Worm (Caenorhabditis elegans) whole organism, L1 larva: ENCODE measurements around the gene cyp-42A1.

Experiments
- F16B12.6 ChIP-seq: fragments of 150-350 bp; optimal IDR thresholded peaks from 2 replicates; lab custom pipeline; 2014; ENCODE audit warnings: missing biosample characterization, missing genetic modification characterization
- Y116A8C.19 ChIP-seq: sonication (generic microtip); optimal IDR thresholded peaks from 2 replicates; lab custom pipeline; 2016; ENCODE audit warnings: missing compliant biosample characterization, missing genetic modification characterization, borderline replicate concordance
- ama-1 ChIP-seq: fragments of 150-350 bp; optimal IDR thresholded peaks from 2 replicates; lab custom pipeline; 2014
- blmp-1 ChIP-seq: fragments of 150-350 bp; optimal IDR thresholded peaks from 2 replicates; lab custom pipeline; 2014; ENCODE audit warnings: missing biosample characterization, missing genetic modification characterization
- ceh-8 ChIP-seq: fragments of 200-800 bp; sonication (Bioruptor generic); optimal IDR thresholded peaks from 2 replicates; lab custom pipeline; 2018; ENCODE audit warnings: mild to moderate bottlenecking, missing genetic modification characterization, moderate library complexity, missing compliant biosample characterization
- ces-1 ChIP-seq: fragments of 150-350 bp; optimal IDR thresholded peaks from 2 replicates; lab custom pipeline; 2014; ENCODE audit warnings: missing biosample characterization, missing genetic modification reagents, missing genetic modification characterization
- dpl-1 ChIP-seq, 3 experiments: fragments of 150-350 bp in 2 of 3; sonication (generic microtip) in 1 of 3; optimal IDR thresholded peaks; 2 replicates each; lab custom pipeline; 2014 to 2017; ENCODE audit warnings: missing biosample characterization in 3 of 3, missing genetic modification characterization in 3 of 3, missing genetic modification reagents in 3 of 3
- efl-1 ChIP-seq, 4 experiments: fragments of 150-350 bp; optimal IDR thresholded peaks in 3 of 4; peaks in 1 of 4; 1 replicate in 1 of 4; 2 replicates in 3 of 4; lab custom pipeline; 2014; ENCODE audit warnings: missing biosample characterization in 2 of 4, missing genetic modification characterization in 2 of 4, missing genetic modification reagents in 2 of 4
- elt-2 ChIP-seq: sonication (generic microtip); optimal IDR thresholded peaks from 2 replicates; lab custom pipeline; 2016; ENCODE audit warnings: missing genetic modification characterization, mild to moderate bottlenecking, inconsistent platforms, missing compliant biosample characterization, missing genetic modification reagents
- elt-3 ChIP-seq, 6 experiments: fragments of 150-350 bp in 1 of 6; sonication (generic microtip); optimal IDR thresholded peaks; 2 replicates each; lab custom pipeline; 2017 to 2018; ENCODE audit warnings: missing biosample characterization in 6 of 6, missing genetic modification characterization in 6 of 6, inconsistent platforms in 1 of 6
- fkh-4 ChIP-seq: sonication (generic microtip); optimal IDR thresholded peaks from 2 replicates; lab custom pipeline; 2016; ENCODE audit warnings: missing compliant biosample characterization, missing genetic modification characterization, borderline replicate concordance
- jun-1 ChIP-seq: fragments of 150-350 bp; optimal IDR thresholded peaks from 2 replicates; lab custom pipeline; 2014; ENCODE audit warnings: missing biosample characterization, missing genetic modification reagents, missing genetic modification characterization
- lin-13 ChIP-seq: fragments of 150-350 bp; optimal IDR thresholded peaks from 2 replicates; lab custom pipeline; 2014; ENCODE audit warnings: missing biosample characterization, missing genetic modification reagents, missing genetic modification characterization
- lin-35 ChIP-seq, 2 experiments: fragments of 150-350 bp; optimal IDR thresholded peaks; 2 replicates each; lab custom pipeline; 2014; ENCODE audit warnings: missing biosample characterization in 2 of 2, missing genetic modification characterization in 2 of 2, missing genetic modification reagents in 2 of 2
- lsy-2 ChIP-seq, 2 experiments: fragments of 150-350 bp; optimal IDR thresholded peaks; 2 replicates each; lab custom pipeline; 2014; ENCODE audit warnings: missing biosample characterization in 2 of 2, missing genetic modification characterization in 2 of 2
- mab-9 ChIP-seq: fragments of 200-800 bp; sonication (Bioruptor generic); IDR thresholded peaks from 2 replicates; pipeline ENCODE4 v1.3.6; 2022; ENCODE audit warnings: missing genetic modification reagents, missing genetic modification characterization, missing compliant biosample characterization
- nhr-11 ChIP-seq: fragments of 150-350 bp; optimal IDR thresholded peaks from 2 replicates; lab custom pipeline; 2014; ENCODE audit warnings: missing biosample characterization, missing genetic modification characterization
- nhr-19 ChIP-seq: fragments of 200-800 bp; sonication (Bioruptor generic); conservative IDR thresholded peaks from 2 replicates; pipeline ENCODE4 v1.3.6; 2022; ENCODE audit warnings: missing genetic modification characterization, missing compliant biosample characterization
- nhr-20 ChIP-seq: sonication (generic microtip); optimal IDR thresholded peaks from 2 replicates; lab custom pipeline; 2016; ENCODE audit warnings: mild to moderate bottlenecking, missing genetic modification characterization, missing compliant biosample characterization
- nhr-47 ChIP-seq: sonication (generic microtip); optimal IDR thresholded peaks from 2 replicates; lab custom pipeline; 2016; ENCODE audit warnings: mild to moderate bottlenecking, missing genetic modification characterization, moderate library complexity, missing compliant biosample characterization
- nhr-71 ChIP-seq: sonication (generic microtip); optimal IDR thresholded peaks from 2 replicates; lab custom pipeline; 2016; ENCODE audit warnings: mild to moderate bottlenecking, missing genetic modification characterization, moderate library complexity, missing compliant biosample characterization
- nhr-85 ChIP-seq: sonication (generic microtip); peaks from one replicate; lab custom pipeline; 2016; ENCODE audit warnings: missing genetic modification characterization, inconsistent platforms, missing compliant biosample characterization
- pax-3 ChIP-seq: fragments of 200-800 bp; sonication (Bioruptor generic); optimal IDR thresholded peaks from 2 replicates; lab custom pipeline; 2018; ENCODE audit warnings: mild to moderate bottlenecking, missing genetic modification characterization, moderate library complexity, missing compliant biosample characterization
- pqm-1 ChIP-seq: sonication (generic microtip); optimal IDR thresholded peaks from 3 replicates; lab custom pipeline; 2017; ENCODE audit warnings: missing biosample characterization, missing genetic modification characterization
- rnt-1 ChIP-seq: sonication (generic microtip); optimal IDR thresholded peaks from 2 replicates; lab custom pipeline; 2016; ENCODE audit warnings: mild to moderate bottlenecking, missing genetic modification characterization, moderate library complexity, missing compliant biosample characterization
- skn-1 ChIP-seq: fragments of 150-350 bp; optimal IDR thresholded peaks from 2 replicates; lab custom pipeline; 2014; ENCODE audit warnings: missing biosample characterization, missing genetic modification characterization
- snu-23 ChIP-seq: sonication (generic microtip); optimal IDR thresholded peaks from 2 replicates; lab custom pipeline; 2016; ENCODE audit warnings: missing genetic modification characterization, missing compliant biosample characterization
- sox-4 ChIP-seq: sonication (generic microtip); optimal IDR thresholded peaks from 2 replicates; lab custom pipeline; 2016; ENCODE audit warnings: missing genetic modification characterization, missing compliant biosample characterization
- sptf-1 ChIP-seq: fragments of 150-350 bp; optimal IDR thresholded peaks from 2 replicates; lab custom pipeline; 2014; ENCODE audit warnings: missing biosample characterization, missing genetic modification characterization
- sup-37 ChIP-seq: fragments of 200-800 bp; sonication (Bioruptor generic); optimal IDR thresholded peaks from 2 replicates; lab custom pipeline; 2018; ENCODE audit warnings: mild to moderate bottlenecking, missing genetic modification characterization, missing compliant biosample characterization
- swsn-7 ChIP-seq: sonication (generic microtip); optimal IDR thresholded peaks from 2 replicates; lab custom pipeline; 2016; ENCODE audit warnings: missing genetic modification characterization, missing compliant biosample characterization
- tbx-2 ChIP-seq: sonication (generic microtip); optimal IDR thresholded peaks from 2 replicates; lab custom pipeline; 2016; ENCODE audit warnings: missing genetic modification characterization, missing compliant biosample characterization
- tlp-1 ChIP-seq: fragments of 150-350 bp; optimal IDR thresholded peaks from 2 replicates; lab custom pipeline; 2014; ENCODE audit warnings: missing biosample characterization, missing genetic modification characterization
- vab-15 ChIP-seq: sonication (generic microtip); optimal IDR thresholded peaks from 2 replicates; lab custom pipeline; 2017; ENCODE audit warnings: missing genotype, mild to moderate bottlenecking, missing genetic modification characterization, missing compliant biosample characterization
- xbp-1 ChIP-seq: sonication (generic microtip); optimal IDR thresholded peaks from 2 replicates; lab custom pipeline; 2016; ENCODE audit warnings: missing genetic modification characterization, missing compliant biosample characterization
- zag-1 ChIP-seq: fragments of 150-350 bp; optimal IDR thresholded peaks from 2 replicates; lab custom pipeline; 2014; ENCODE audit warnings: missing biosample characterization, missing genetic modification characterization
- zip-4 ChIP-seq: fragments of 200-800 bp; sonication (Bioruptor generic); optimal IDR thresholded peaks from 2 replicates; lab custom pipeline; 2018; ENCODE audit warnings: mild to moderate bottlenecking, missing genetic modification characterization, moderate library complexity, missing compliant biosample characterization

The cyp-42A1 gene

DNA sequence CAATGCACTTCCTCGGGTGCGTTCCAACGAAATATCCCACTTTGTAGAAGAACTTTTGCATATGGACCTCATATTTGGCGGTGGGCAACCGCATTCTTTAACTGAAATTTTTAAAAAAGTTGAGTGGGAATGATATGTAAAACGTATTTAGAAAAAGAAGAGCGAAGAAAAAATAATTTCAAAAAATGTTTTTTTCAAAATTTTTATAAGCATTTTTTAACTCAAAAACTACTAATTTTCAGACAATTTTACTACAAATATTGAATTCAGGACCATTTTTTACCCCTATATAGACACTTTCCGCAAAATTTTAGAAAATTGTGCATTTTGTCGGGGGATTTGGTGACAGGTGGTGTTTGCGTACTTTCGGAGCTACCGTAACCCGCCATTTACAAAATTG lies 19.4 kb downstream of the cyp-42A1 start, which contains the start of gene ptr-22:
Gene ptr-22, minus strand, starts transcription at position 101 of the 400 bp plus-strand sequence.
- no peak for TF ChIP-seq zag-1 (tag; lab: Kevin White, UChicago)
- TF ChIP-seq tbx-2 (tag; lab: Kevin White, UChicago), result no peak
- no peak for TF ChIP-seq tlp-1 (tag; lab: Kevin White, UChicago)
- no peak for TF ChIP-seq ama-1 (lab: Kevin White, UChicago)
- TF ChIP-seq lin-13 (GFP tag; lab: Kevin White, UChicago), result no peak
- TF ChIP-seq ces-1 (GFP tag; lab: Kevin White, UChicago), result no peak

DNA sequence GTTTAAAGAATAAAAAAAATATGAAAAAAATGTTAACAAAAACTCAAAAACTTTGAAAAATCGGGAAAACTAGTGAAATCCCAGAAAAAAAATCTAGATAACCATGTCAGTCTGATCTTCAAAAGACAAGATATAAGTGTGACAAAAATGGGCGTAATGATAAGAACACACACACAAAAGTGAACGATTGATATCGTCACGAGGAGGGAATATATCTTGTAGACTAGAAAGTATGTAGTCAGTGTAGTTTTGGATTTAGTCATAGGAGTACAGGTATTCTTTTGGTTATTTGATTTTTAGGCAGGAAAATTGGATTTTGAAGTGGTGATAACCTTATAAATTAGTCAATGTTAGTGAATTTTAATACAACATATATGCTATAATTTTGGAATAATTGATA lies 22.7 kb downstream of the cyp-42A1 start:
- peak in 1 of 6 experiments; percentile 49 for TF ChIP-seq elt-3 (tag; optimal IDR thresholded peaks at IDR 0.05; lab: Kevin White, UChicago)
- peak; percentile 12 for TF ChIP-seq nhr-85 (tag; lab: Kevin White, UChicago)
- no peak for TF ChIP-seq sptf-1 (tag; lab: Kevin White, UChicago)
- TF ChIP-seq efl-1 (optimal IDR thresholded peaks at IDR 0.05; lab: Kevin White, UChicago), result no peak
- TF ChIP-seq efl-1 (GFP tag; optimal IDR thresholded peaks at IDR 0.05 in 1 of 2; lab: Kevin White, UChicago), result peak in 1 of 2 experiments; percentile 11
- TF ChIP-seq nhr-47 (tag; lab: Kevin White, UChicago), result no peak
- no peak for TF ChIP-seq ceh-8 (GFP tag; lab: Kevin White, UChicago)
- TF ChIP-seq nhr-20, result peak; percentile 67

DNA sequence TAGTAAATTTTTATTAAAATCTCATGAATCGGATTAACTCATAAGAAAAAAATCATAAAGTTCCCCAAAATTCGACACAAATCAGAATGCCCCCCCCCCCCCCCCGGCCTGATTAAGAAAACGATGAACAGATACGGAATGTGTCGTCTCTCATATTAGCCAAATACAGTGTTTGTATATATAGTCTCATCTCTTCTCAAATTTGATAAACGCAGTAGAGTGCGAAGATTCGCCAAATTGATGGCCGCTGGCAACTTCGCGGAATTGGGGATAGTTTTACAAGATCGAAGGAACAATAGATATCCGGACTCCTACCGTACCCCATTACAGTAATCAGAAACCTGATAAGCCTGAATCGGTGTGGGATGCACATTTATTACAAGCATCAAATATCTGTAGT lies 25.7 kb downstream of the cyp-42A1 start:
- TF ChIP-seq nhr-85 (tag; lab: Kevin White, UChicago) (peak; percentile 71), swsn-7 (tag; lab: Kevin White, UChicago) (no peak)

ce11 chrV:18940341-18940740 lies 28.5 kb downstream of the cyp-42A1 start, which contains the start of gene Y80D3A.8:
Gene Y80D3A.8 (plus strand): TSS chrV:18940641.
- TF ChIP-seq nhr-47 (tag; lab: Kevin White, UChicago) (no peak), lsy-2 (tag; optimal IDR thresholded peaks at IDR 0.05; lab: Kevin White, UChicago) (no peak), jun-1 (tag; lab: Kevin White, UChicago) (no peak)

- TF ChIP-seq nhr-11 (tag; lab: Kevin White, UChicago), result no peak
- no peak for TF ChIP-seq sup-37
- no peak for TF ChIP-seq rnt-1 (tag; lab: Kevin White, UChicago)
- TF ChIP-seq nhr-19 (GFP tag; lab: Robert Waterston, UW), result peak; percentile 6; the same call in 1 of the 2 replicates
- TF ChIP-seq lin-35 (GFP tag; optimal IDR thresholded peaks at IDR 0.05; lab: Kevin White, UChicago), result peak in 1 of 2 experiments; percentile 9
- TF ChIP-seq zip-4 (GFP tag; lab: Kevin White, UChicago), result no peak
- peak; percentile 8 for TF ChIP-seq nhr-20
- peak in 1 of 2 experiments; percentile 10 for TF ChIP-seq lsy-2 (tag; optimal IDR thresholded peaks at IDR 0.05; lab: Kevin White, UChicago)
- TF ChIP-seq elt-2 (tag; lab: Kevin White, UChicago), result peak; percentile 77
- TF ChIP-seq, all 84 proteins: peak for 5
Measured at ce11 chrV:18957267-18957843, 45.5 kb downstream of the cyp-42A1 start, which contains the start of gene hrg-10. Gene hrg-10 (minus strand): TSS chrV:18957317.

DNA sequence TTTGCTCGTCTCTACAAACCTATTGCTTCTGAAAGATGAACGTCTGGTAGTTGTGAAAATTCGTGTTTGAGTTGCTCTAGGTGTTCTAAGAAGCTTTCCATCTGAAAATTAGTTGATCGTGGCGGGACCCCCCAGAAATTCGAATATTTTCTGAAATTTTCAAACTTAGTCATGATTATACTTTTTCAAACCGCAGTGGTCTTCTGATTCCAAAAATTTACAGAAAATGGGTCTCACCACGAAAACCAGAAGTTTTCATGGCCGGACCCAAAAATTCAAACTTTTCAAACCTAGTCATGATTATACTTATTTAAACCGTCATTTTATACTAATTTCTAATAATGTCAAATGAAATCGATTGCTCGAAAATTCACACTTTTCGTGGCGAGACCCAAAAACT lies 48.2 kb downstream of the cyp-42A1 start, which contains the start of gene ztf-20:
Gene ztf-20, minus strand, starts transcription at position 101 of the 400 bp plus-strand sequence.
- no peak for TF ChIP-seq pqm-1 (tag; lab: Kevin White, UChicago)
- no peak for TF ChIP-seq blmp-1
- TF ChIP-seq ces-1 (GFP tag; lab: Kevin White, UChicago), result no peak
- TF ChIP-seq xbp-1 (tag; lab: Kevin White, UChicago), result no peak
- TF ChIP-seq nhr-20, result no peak
- no peak for TF ChIP-seq skn-1 (tag; lab: Kevin White, UChicago)

- TF ChIP-seq Y116A8C.19 (tag; lab: Kevin White, UChicago) (no peak), fkh-4 (tag; lab: Kevin White, UChicago) (peak; percentile 75), pqm-1 (tag; lab: Kevin White, UChicago) (peak; percentile 80), skn-1 (tag; lab: Kevin White, UChicago) (peak; percentile 82), sox-4 (tag; lab: Kevin White, UChicago) (peak; percentile 66), mab-9 (peak; percentile 91), dpl-1 (GFP tag; optimal IDR thresholded peaks at IDR 0.05; lab: Kevin White, UChicago) (peak; percentile 98 to 99 (median 98)), ama-1 (lab: Kevin White, UChicago) (peak; percentile 17), nhr-71 (tag; lab: Kevin White, UChicago) (peak; percentile 98), snu-23 (GFP tag; lab: Kevin White, UChicago) (peak; percentile 95), pax-3 (tag; lab: Kevin White, UChicago) (peak; percentile 94), vab-15 (tag; lab: Kevin White, UChicago) (peak; percentile 83), tbx-2 (tag; lab: Kevin White, UChicago) (peak; percentile 95), F16B12.6 (tag; lab: Kevin White, UChicago) (peak; percentile 63)
Measured at ce11 chrV:18967479-18968056, 55.7 kb downstream of the cyp-42A1 start, which contains the start of gene Y39B6A.43. Gene Y39B6A.43 (minus strand): TSS chrV:18967829.
